Worm (Caenorhabditis elegans) whole organism, young adult: ENCODE measurements around the gene cex-2.

Experiments
- B0035.1 ChIP-seq: sonication (generic microtip); optimal IDR thresholded peaks from 2 replicates; lab custom pipeline; 2016; ENCODE audit warnings: missing genetic modification characterization, mild to moderate bottlenecking, missing compliant biosample characterization, missing genotype, missing genetic modification reagents
- B0336.3 ChIP-seq: fragments of 200-800 bp; sonication (Bioruptor generic); IDR thresholded peaks from 2 replicates; pipeline ENCODE4 v1.3.6; 2022; ENCODE audit warnings: missing genetic modification characterization, missing compliant biosample characterization
- D2030.7 ChIP-seq: fragments of 200-800 bp; sonication (Bioruptor generic); IDR thresholded peaks from 2 replicates; pipeline ENCODE4 v1.3.6; 2022; ENCODE audit warnings: missing genetic modification reagents, missing genetic modification characterization, missing compliant biosample characterization
- F33H1.4 ChIP-seq: fragments of 200-800 bp; sonication (Bioruptor generic); IDR thresholded peaks from 2 replicates; pipeline ENCODE4 v1.3.6; 2022; ENCODE audit warnings: missing genetic modification reagents, missing genetic modification characterization, missing compliant biosample characterization
- F39B2.1 ChIP-seq: fragments of 200-800 bp; sonication (Bioruptor generic); IDR thresholded peaks from 2 replicates; pipeline ENCODE4 v1.3.6; 2022; ENCODE audit warnings: missing genetic modification reagents, missing genetic modification characterization, missing compliant biosample characterization
- ZK185.1 ChIP-seq: sonication (generic microtip); optimal IDR thresholded peaks from 2 replicates; lab custom pipeline; 2016; ENCODE audit warnings: mild to moderate bottlenecking, missing genetic modification characterization, missing compliant biosample characterization; ENCODE audit not compliant: poor library complexity, severe bottlenecking
- aptf-3 ChIP-seq: fragments of 200-800 bp; sonication (Bioruptor generic); IDR thresholded peaks from 2 replicates; pipeline ENCODE4 v1.3.6; 2022; ENCODE audit warnings: missing genetic modification characterization, missing compliant biosample characterization
- attf-5 ChIP-seq: fragments of 200-800 bp; sonication (Bioruptor generic); optimal IDR thresholded peaks from 2 replicates; lab custom pipeline; 2018; ENCODE audit warnings: mild to moderate bottlenecking, missing genetic modification characterization, missing compliant biosample characterization
- attf-6 ChIP-seq: fragments of 200-800 bp; sonication (Bioruptor generic); IDR thresholded peaks from 2 replicates; pipeline ENCODE4 v1.3.6; 2022; ENCODE audit warnings: missing genetic modification reagents, missing genetic modification characterization, missing compliant biosample characterization
- ceh-27 ChIP-seq: fragments of 200-800 bp; sonication (Bioruptor generic); optimal IDR thresholded peaks from 2 replicates; lab custom pipeline; 2018; ENCODE audit warnings: mild to moderate bottlenecking, missing genetic modification characterization, moderate library complexity, missing compliant biosample characterization
- ceh-40 ChIP-seq: fragments of 200-800 bp; sonication (Bioruptor generic); IDR thresholded peaks from 2 replicates; pipeline ENCODE4 v1.3.6; 2022; ENCODE audit warnings: missing genetic modification characterization, missing compliant biosample characterization
- ceh-91 ChIP-seq: fragments of 200-800 bp; sonication (Bioruptor generic); IDR thresholded peaks from 2 replicates; pipeline ENCODE4 v1.3.6; 2022; ENCODE audit warnings: missing genetic modification reagents, missing genetic modification characterization, missing compliant biosample characterization
- dox-1 ChIP-seq: fragments of 200-800 bp; sonication (Bioruptor generic); IDR thresholded peaks from 2 replicates; pipeline ENCODE4 v1.3.6; 2022; ENCODE audit warnings: missing genetic modification reagents, missing genetic modification characterization, missing compliant biosample characterization
- dpff-1 ChIP-seq: sonication (generic microtip); optimal IDR thresholded peaks from 2 replicates; lab custom pipeline; 2017; ENCODE audit warnings: mild to moderate bottlenecking, missing genetic modification characterization, missing compliant biosample characterization
- dpl-1 ChIP-seq: fragments of 150-350 bp; optimal IDR thresholded peaks from 2 replicates; lab custom pipeline; 2014; ENCODE audit warnings: missing biosample characterization, missing genetic modification reagents, missing genetic modification characterization
- efl-1 ChIP-seq: fragments of 150-350 bp; optimal IDR thresholded peaks from 2 replicates; lab custom pipeline; 2014; ENCODE audit warnings: missing biosample characterization, missing genetic modification reagents, missing genetic modification characterization
- fkh-3 ChIP-seq: sonication (generic microtip); optimal IDR thresholded peaks from 2 replicates; lab custom pipeline; 2016; ENCODE audit warnings: mild to moderate bottlenecking, missing genetic modification characterization, missing compliant biosample characterization
- him-1 ChIP-seq: sonication (generic microtip); optimal IDR thresholded peaks from 2 replicates; lab custom pipeline; 2016; ENCODE audit warnings: missing genotype, missing genetic modification reagents, missing genetic modification characterization, missing compliant biosample characterization
- hlh-12 ChIP-seq: sonication (generic microtip); optimal IDR thresholded peaks from 2 replicates; lab custom pipeline; 2016; ENCODE audit warnings: missing genetic modification characterization, missing compliant biosample characterization
- hmg-1.2 ChIP-seq: fragments of 200-800 bp; sonication (Bioruptor generic); IDR thresholded peaks from 2 replicates; pipeline ENCODE4 v1.3.6; 2022; ENCODE audit warnings: missing genetic modification reagents, missing genetic modification characterization, missing compliant biosample characterization
- hsf-1 ChIP-seq: fragments of 200-800 bp; sonication (Bioruptor generic); IDR thresholded peaks from 2 replicates; pipeline ENCODE4 v1.3.6; 2022; ENCODE audit warnings: missing genetic modification reagents, missing genetic modification characterization, missing compliant biosample characterization
- lag-1 ChIP-seq: fragments of 200-800 bp; sonication (Bioruptor generic); IDR thresholded peaks from 2 replicates; pipeline ENCODE4 v1.3.6; 2022; ENCODE audit warnings: missing genetic modification reagents, missing genetic modification characterization, missing compliant biosample characterization
- let-526 ChIP-seq: fragments of 200-800 bp; sonication (Bioruptor generic); IDR thresholded peaks from 2 replicates; pipeline ENCODE4 v1.3.6; 2022; ENCODE audit warnings: missing genetic modification reagents, missing genetic modification characterization, missing compliant biosample characterization
- lin-54 ChIP-seq: fragments of 200-800 bp; sonication (Bioruptor generic); optimal IDR thresholded peaks from 2 replicates; lab custom pipeline; 2018; ENCODE audit warnings: mild to moderate bottlenecking, missing genetic modification characterization, missing compliant biosample characterization
- lsl-1 ChIP-seq: fragments of 200-800 bp; sonication (Bioruptor generic); optimal IDR thresholded peaks from 2 replicates; lab custom pipeline; 2018; ENCODE audit warnings: mild to moderate bottlenecking, missing genetic modification characterization, moderate library complexity, missing compliant biosample characterization
- madf-10 ChIP-seq: sonication (generic microtip); optimal IDR thresholded peaks from 2 replicates; lab custom pipeline; 2016; ENCODE audit warnings: mild to moderate bottlenecking, missing genetic modification characterization, missing compliant biosample characterization
- madf-3 ChIP-seq: fragments of 200-800 bp; sonication (Bioruptor generic); IDR thresholded peaks from 2 replicates; pipeline ENCODE4 v1.3.6; 2022; ENCODE audit warnings: missing genetic modification reagents, missing genetic modification characterization, missing compliant biosample characterization
- madf-6 ChIP-seq: fragments of 200-800 bp; sonication (Bioruptor generic); IDR thresholded peaks from 2 replicates; pipeline ENCODE4 v1.3.6; 2022; ENCODE audit warnings: missing genetic modification reagents, missing genetic modification characterization, missing compliant biosample characterization
- madf-8 ChIP-seq: fragments of 200-800 bp; sonication (Bioruptor generic); conservative IDR thresholded peaks from 2 replicates; pipeline ENCODE4 v1.3.6; 2022; ENCODE audit warnings: missing genetic modification reagents, missing genetic modification characterization, missing compliant biosample characterization
- nhr-80 ChIP-seq: sonication (generic microtip); optimal IDR thresholded peaks from 2 replicates; lab custom pipeline; 2016; ENCODE audit warnings: missing genetic modification characterization, missing compliant biosample characterization
- pbrm-1 ChIP-seq: fragments of 200-800 bp; sonication (Bioruptor generic); IDR thresholded peaks from 2 replicates; pipeline ENCODE4 v1.3.6; 2022; ENCODE audit warnings: missing genetic modification reagents, missing genetic modification characterization, missing compliant biosample characterization
- snpc-4 ChIP-seq, 5 experiments: fragments of 150-350 bp in 1 of 5; sonication (generic microtip) in 4 of 5; optimal IDR thresholded peaks; 2 replicates each; lab custom pipeline; 2014 to 2018; ENCODE audit warnings: missing genetic modification characterization in 5 of 5, missing biosample characterization in 3 of 5, antibody characterized with exemption in 2 of 5, mild to moderate bottlenecking in 2 of 5, missing compliant biosample characterization in 2 of 5, missing genotype in 2 of 5, moderate library complexity in 2 of 5, missing genetic modification reagents in 1 of 5
- xnd-1 ChIP-seq: sonication (generic microtip); optimal IDR thresholded peaks from 2 replicates; lab custom pipeline; 2016; ENCODE audit warnings: missing genotype, missing genetic modification reagents, missing genetic modification characterization, missing compliant biosample characterization

cex-2 gene

DNA sequence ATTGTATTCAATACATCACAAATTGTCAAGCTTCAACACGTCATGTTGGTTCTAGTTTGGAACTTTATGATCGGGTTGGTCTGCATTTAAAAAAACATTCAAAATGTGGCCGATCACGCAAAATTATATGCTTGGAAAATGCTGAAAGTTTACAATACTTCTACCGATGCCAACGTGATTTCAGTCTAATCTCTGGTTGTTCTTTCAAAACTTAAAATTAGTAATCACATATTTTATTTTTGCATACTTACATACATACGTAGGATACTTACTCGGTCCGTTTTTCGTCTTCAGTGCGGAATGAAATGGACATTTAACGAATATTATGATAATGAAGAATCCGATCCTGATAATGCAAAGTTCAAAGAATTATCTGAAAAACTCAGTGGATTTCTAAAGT, 10.1 kb downstream of the cex-2 start, which contains the start of gene srw-62 (continued):
- TF ChIP-seq F33H1.4 = no peak

DNA sequence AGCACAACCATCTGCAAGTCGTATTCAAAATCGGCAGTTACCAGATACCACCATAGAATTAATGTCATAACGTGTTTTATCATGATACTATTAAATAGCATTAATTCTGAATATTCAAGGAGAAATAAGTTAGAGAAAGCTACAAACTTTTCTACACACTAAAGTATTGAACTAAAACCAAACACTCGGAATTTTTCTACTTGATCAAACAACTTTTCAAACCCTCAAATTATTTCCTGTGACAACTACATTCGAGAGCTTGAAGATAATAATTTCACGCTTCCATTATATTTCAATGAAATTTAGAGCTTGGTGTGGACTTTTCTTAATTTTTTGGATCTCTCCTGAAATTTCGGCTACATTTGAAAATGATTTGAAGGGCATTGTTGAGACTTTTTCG, 12.8 kb downstream of the cex-2 start, which contains the start of gene irld-47:
irld-47 (minus strand) TSS at position 101 of the 400 bp plus-strand sequence.
- no peak for TF ChIP-seq attf-6 (GFP tag; lab: Robert Waterston, UW)
- no peak for TF ChIP-seq lag-1
- TF ChIP-seq ZK185.1 (tag; lab: Kevin White, UChicago) = no peak
- TF ChIP-seq ceh-40 (GFP tag; lab: Robert Waterston, UW) = no peak
- no peak for TF ChIP-seq pbrm-1
- TF ChIP-seq F33H1.4 = no peak
- no peak for TF ChIP-seq F39B2.1
- TF ChIP-seq aptf-3 (GFP tag; lab: Robert Waterston, UW) = no peak
- TF ChIP-seq B0035.1 (tag; lab: Kevin White, UChicago) = no peak

DNA sequence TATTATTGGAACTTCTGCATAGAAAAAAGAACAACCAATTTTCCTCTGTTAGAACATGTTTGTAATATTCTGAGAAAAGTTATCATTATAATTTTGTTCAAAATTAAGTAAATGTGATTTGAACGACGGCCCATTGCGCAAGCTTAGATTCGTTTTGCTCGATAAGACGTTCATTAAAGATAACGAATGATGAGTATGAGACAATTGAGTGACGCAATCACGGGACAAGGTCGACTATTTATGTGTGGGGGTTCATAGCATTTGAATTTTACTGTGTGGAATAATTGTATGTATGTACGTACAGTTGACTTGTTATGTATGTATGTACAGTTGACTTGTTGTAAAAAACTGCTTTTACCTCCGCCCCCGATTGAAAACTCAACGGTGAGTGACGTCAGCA, 15.9 kb downstream of the cex-2 start:
- TF ChIP-seq dpl-1 (GFP tag; lab: Kevin White, UChicago) (no peak), hlh-12 (tag; lab: Kevin White, UChicago) (no peak), hsf-1 (GFP tag; lab: Robert Waterston, UW) (no peak), let-526 (GFP tag; lab: Robert Waterston, UW) (no peak), ceh-27 (GFP tag; lab: Kevin White, UChicago) (no peak), madf-3 (no peak), fkh-3 (tag; lab: Kevin White, UChicago) (no peak), madf-10 (tag; lab: Kevin White, UChicago) (no peak)

DNA sequence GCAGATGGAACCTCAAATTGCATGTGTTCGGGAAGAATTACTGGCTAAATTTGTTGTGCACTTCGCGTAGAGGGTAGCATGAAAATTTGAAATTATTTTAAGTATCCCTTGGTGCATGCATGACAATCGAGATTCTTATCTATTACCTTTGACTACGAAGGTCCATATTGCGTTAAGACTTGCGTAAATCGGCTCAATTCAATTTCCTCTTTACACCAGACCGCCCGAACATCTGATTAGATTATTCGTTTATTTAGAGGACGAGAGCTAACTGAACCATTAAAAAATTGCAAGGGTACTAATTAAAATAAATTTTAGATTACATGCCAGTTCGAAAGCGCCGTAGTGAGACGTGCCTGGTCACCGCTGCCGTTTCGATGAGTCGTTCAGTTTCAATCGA, 17.6 kb downstream of the cex-2 start:
- TF ChIP-seq hsf-1 (GFP tag; lab: Robert Waterston, UW) (0 out of 2 replicates have a peak, but pooled peaks have one; percentile 7), snpc-4 (GFP tag; optimal IDR thresholded peaks at IDR 0.05; lab: Kevin White, UChicago) (no peak), snpc-4 (tag; optimal IDR thresholded peaks at IDR 0.05; lab: Kevin White, UChicago) (no peak)

DNA sequence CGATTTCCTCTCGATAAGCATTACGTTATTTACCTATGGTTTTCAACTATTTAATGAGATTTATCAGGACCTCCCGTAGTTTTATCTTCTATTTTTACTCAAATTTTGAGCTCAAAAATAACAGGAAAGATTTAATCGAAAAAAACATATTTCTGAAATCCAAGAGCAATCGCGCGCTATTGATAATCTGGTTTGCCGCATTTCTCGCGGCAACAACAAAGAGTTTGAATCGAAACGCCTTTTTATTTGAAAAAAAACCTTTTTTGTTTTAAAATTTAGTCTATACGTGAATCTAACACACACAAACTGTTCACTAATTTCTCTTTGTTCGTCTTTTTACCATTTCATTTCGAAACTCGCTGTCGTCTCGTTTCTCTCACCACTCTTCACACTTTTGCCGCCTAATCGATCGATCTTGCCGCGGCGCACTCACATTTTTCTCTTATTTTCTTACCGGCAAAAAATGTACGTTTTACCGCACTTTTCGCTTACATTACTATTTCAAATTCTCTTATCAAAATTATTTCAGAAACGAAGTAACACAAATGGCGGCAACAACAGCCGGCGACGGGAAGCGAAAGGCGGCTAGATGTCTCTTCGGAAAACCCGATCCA, 18.9 kb downstream of the cex-2 start, which contains the start of gene cki-2:
cki-2 (plus strand) TSS at position 337 of the 614 bp plus-strand sequence.
- TF ChIP-seq F33H1.4 (peak; percentile 33), B0336.3 (GFP tag; lab: Robert Waterston, UW) (0 out of 2 replicates have a peak, but pooled peaks have one; percentile 21), attf-5 (GFP tag; lab: Kevin White, UChicago) (peak; percentile 1), dpl-1 (GFP tag; lab: Kevin White, UChicago) (peak; percentile 57), dpff-1 (no peak), madf-8 (peak; percentile 69), madf-6 (GFP tag; lab: Robert Waterston, UW) (peak; percentile 90), dox-1 (GFP tag; lab: Robert Waterston, UW) (peak; percentile 50; the same call in 1 of the 2 replicates), attf-6 (GFP tag; lab: Robert Waterston, UW) (no peak), hmg-1.2 (GFP tag; lab: Robert Waterston, UW) (peak; percentile 36; the same call in 1 of the 2 replicates), lin-54 (GFP tag; lab: Kevin White, UChicago) (peak; percentile 32), him-1 (tag; lab: Kevin White, UChicago) (no peak), xnd-1 (tag; lab: Kevin White, UChicago) (peak; percentile 63), ceh-91 (GFP tag; lab: Robert Waterston, UW) (peak; percentile 42; the same call in 1 of the 2 replicates), lsl-1 (GFP tag; lab: Kevin White, UChicago) (peak; percentile 48), fkh-3 (tag; lab: Kevin White, UChicago) (no peak), efl-1 (GFP tag; lab: Kevin White, UChicago) (peak; percentile 87), nhr-80 (tag; lab: Kevin White, UChicago) (peak; percentile 75), D2030.7 (GFP tag; lab: Robert Waterston, UW) (peak; percentile 37; the same call in 1 of the 2 replicates)
